Worm (Caenorhabditis elegans) whole organism, young adult: ENCODE measurements around the gene F37C12.18.

Source experiments
- B0019.2 ChIP-seq: fragments of 200-800 bp; sonication (Bioruptor generic); conservative IDR thresholded peaks from 2 replicates; pipeline ENCODE4 v1.3.6; 2022; ENCODE audit warnings: missing genetic modification reagents, missing genetic modification characterization, missing compliant biosample characterization
- B0035.1 ChIP-seq: sonication (generic microtip); optimal IDR thresholded peaks from 2 replicates; lab custom pipeline; 2016; ENCODE audit warnings: missing genetic modification characterization, mild to moderate bottlenecking, missing compliant biosample characterization, missing genotype, missing genetic modification reagents
- B0336.3 ChIP-seq: fragments of 200-800 bp; sonication (Bioruptor generic); IDR thresholded peaks from 2 replicates; pipeline ENCODE4 v1.3.6; 2022; ENCODE audit warnings: missing genetic modification characterization, missing compliant biosample characterization
- D2030.7 ChIP-seq: fragments of 200-800 bp; sonication (Bioruptor generic); IDR thresholded peaks from 2 replicates; pipeline ENCODE4 v1.3.6; 2022; ENCODE audit warnings: missing genetic modification reagents, missing genetic modification characterization, missing compliant biosample characterization
- F33H1.4 ChIP-seq: fragments of 200-800 bp; sonication (Bioruptor generic); IDR thresholded peaks from 2 replicates; pipeline ENCODE4 v1.3.6; 2022; ENCODE audit warnings: missing genetic modification reagents, missing genetic modification characterization, missing compliant biosample characterization
- F37B4.10 ChIP-seq: fragments of 200-800 bp; sonication (Bioruptor generic); IDR thresholded peaks from 2 replicates; pipeline ENCODE4 v1.3.6; 2022; ENCODE audit warnings: missing genetic modification characterization, missing compliant biosample characterization
- F39B2.1 ChIP-seq: fragments of 200-800 bp; sonication (Bioruptor generic); IDR thresholded peaks from 2 replicates; pipeline ENCODE4 v1.3.6; 2022; ENCODE audit warnings: missing genetic modification reagents, missing genetic modification characterization, missing compliant biosample characterization
- F49E8.2 ChIP-seq: sonication (generic microtip); optimal IDR thresholded peaks from 3 replicates; lab custom pipeline; 2017; ENCODE audit warnings: missing genetic modification characterization, mild to moderate bottlenecking, missing compliant biosample characterization, antibody characterized with exemption, moderate library complexity; ENCODE audit not compliant: insufficient read depth
- F52B5.7 ChIP-seq: sonication (generic microtip); optimal IDR thresholded peaks from 2 replicates; lab custom pipeline; 2016; ENCODE audit warnings: mild to moderate bottlenecking, missing genetic modification characterization, missing compliant biosample characterization
- Y53G8AR.9 ChIP-seq: fragments of 200-800 bp; sonication (Bioruptor generic); conservative IDR thresholded peaks from 2 replicates; pipeline ENCODE4 v1.3.6; 2022; ENCODE audit warnings: missing genetic modification reagents, missing genetic modification characterization, missing compliant biosample characterization
- Y56A3A.18 ChIP-seq: fragments of 200-800 bp; sonication (Bioruptor generic); IDR thresholded peaks from 2 replicates; pipeline ENCODE4 v1.3.6; 2022; ENCODE audit warnings: missing genetic modification reagents, missing genetic modification characterization, missing compliant biosample characterization
- Y67H2A.10 ChIP-seq: fragments of 200-800 bp; sonication (Bioruptor generic); conservative IDR thresholded peaks from 2 replicates; pipeline ENCODE4 v1.3.6; 2022; ENCODE audit warnings: missing genetic modification reagents, missing genetic modification characterization, missing compliant biosample characterization
- Y95B8A.8 ChIP-seq: fragments of 200-800 bp; sonication (Bioruptor generic); IDR thresholded peaks from 2 replicates; pipeline ENCODE4 v1.3.6; 2022; ENCODE audit warnings: missing genetic modification reagents, missing genetic modification characterization, missing compliant biosample characterization
- aptf-3 ChIP-seq: fragments of 200-800 bp; sonication (Bioruptor generic); IDR thresholded peaks from 2 replicates; pipeline ENCODE4 v1.3.6; 2022; ENCODE audit warnings: missing genetic modification characterization, missing compliant biosample characterization
- athp-1 ChIP-seq: sonication (generic microtip); optimal IDR thresholded peaks from 2 replicates; lab custom pipeline; 2017; ENCODE audit warnings: mild to moderate bottlenecking, missing genetic modification characterization, missing compliant biosample characterization
- attf-3 ChIP-seq: fragments of 200-800 bp; sonication (Bioruptor generic); conservative IDR thresholded peaks from 2 replicates; pipeline ENCODE4 v1.3.6; 2022; ENCODE audit warnings: missing genetic modification reagents, missing genetic modification characterization, missing compliant biosample characterization
- attf-6 ChIP-seq: fragments of 200-800 bp; sonication (Bioruptor generic); IDR thresholded peaks from 2 replicates; pipeline ENCODE4 v1.3.6; 2022; ENCODE audit warnings: missing genetic modification reagents, missing genetic modification characterization, missing compliant biosample characterization
- bed-1 ChIP-seq: fragments of 200-800 bp; sonication (Bioruptor generic); IDR thresholded peaks from 2 replicates; pipeline ENCODE4 v1.3.6; 2022; ENCODE audit warnings: missing genetic modification reagents, missing genetic modification characterization, missing compliant biosample characterization
- cebp-1 ChIP-seq, 2 experiments: fragments of 200-800 bp in 1 of 2; sonication (Bioruptor generic) in 1 of 2; sonication (generic microtip) in 1 of 2; IDR thresholded peaks in 1 of 2; optimal IDR thresholded peaks in 1 of 2; 2 replicates each; pipeline versions ENCODE4 v1.3.6 to Lab custom; 2017 to 2022; ENCODE audit warnings: missing compliant biosample characterization in 2 of 2, missing genetic modification characterization in 2 of 2, mild to moderate bottlenecking in 1 of 2, missing genetic modification reagents in 1 of 2, moderate library complexity in 1 of 2
- die-1 ChIP-seq: sonication (generic microtip); optimal IDR thresholded peaks from 2 replicates; lab custom pipeline; 2016; ENCODE audit warnings: missing genotype, mild to moderate bottlenecking, missing genetic modification characterization, missing compliant biosample characterization
- ekl-4 ChIP-seq: fragments of 200-800 bp; sonication (Bioruptor generic); IDR thresholded peaks from 2 replicates; pipeline ENCODE4 v1.3.6; 2022; ENCODE audit warnings: missing genetic modification reagents, missing genetic modification characterization, missing compliant biosample characterization
- hmg-1.2 ChIP-seq: fragments of 200-800 bp; sonication (Bioruptor generic); IDR thresholded peaks from 2 replicates; pipeline ENCODE4 v1.3.6; 2022; ENCODE audit warnings: missing genetic modification reagents, missing genetic modification characterization, missing compliant biosample characterization
- hmg-20 ChIP-seq: fragments of 200-800 bp; sonication (Bioruptor generic); IDR thresholded peaks from 2 replicates; pipeline ENCODE4 v1.3.6; 2022; ENCODE audit warnings: missing genetic modification reagents, missing genetic modification characterization, missing compliant biosample characterization
- hsf-1 ChIP-seq: fragments of 200-800 bp; sonication (Bioruptor generic); IDR thresholded peaks from 2 replicates; pipeline ENCODE4 v1.3.6; 2022; ENCODE audit warnings: missing genetic modification reagents, missing genetic modification characterization, missing compliant biosample characterization
- lag-1 ChIP-seq: fragments of 200-800 bp; sonication (Bioruptor generic); IDR thresholded peaks from 2 replicates; pipeline ENCODE4 v1.3.6; 2022; ENCODE audit warnings: missing genetic modification reagents, missing genetic modification characterization, missing compliant biosample characterization
- lin-26 ChIP-seq: fragments of 200-800 bp; sonication (Bioruptor generic); IDR thresholded peaks from 2 replicates; pipeline ENCODE4 v1.3.6; 2022; ENCODE audit warnings: missing genetic modification reagents, missing genetic modification characterization, missing compliant biosample characterization
- lin-35 ChIP-seq, 3 experiments: fragments of 150-350 bp in 2 of 3; sonication (generic microtip) in 1 of 3; optimal IDR thresholded peaks; 2 replicates each; lab custom pipeline; 2014 to 2018; ENCODE audit warnings: missing biosample characterization in 3 of 3, missing genetic modification characterization in 3 of 3, missing genetic modification reagents in 3 of 3
- lin-54 ChIP-seq: fragments of 200-800 bp; sonication (Bioruptor generic); optimal IDR thresholded peaks from 2 replicates; lab custom pipeline; 2018; ENCODE audit warnings: mild to moderate bottlenecking, missing genetic modification characterization, missing compliant biosample characterization
- lsl-1 ChIP-seq: fragments of 200-800 bp; sonication (Bioruptor generic); optimal IDR thresholded peaks from 2 replicates; lab custom pipeline; 2018; ENCODE audit warnings: mild to moderate bottlenecking, missing genetic modification characterization, moderate library complexity, missing compliant biosample characterization
- madf-3 ChIP-seq: fragments of 200-800 bp; sonication (Bioruptor generic); IDR thresholded peaks from 2 replicates; pipeline ENCODE4 v1.3.6; 2022; ENCODE audit warnings: missing genetic modification reagents, missing genetic modification characterization, missing compliant biosample characterization
- madf-6 ChIP-seq: fragments of 200-800 bp; sonication (Bioruptor generic); IDR thresholded peaks from 2 replicates; pipeline ENCODE4 v1.3.6; 2022; ENCODE audit warnings: missing genetic modification reagents, missing genetic modification characterization, missing compliant biosample characterization
- mcd-1 ChIP-seq: fragments of 200-800 bp; sonication (Bioruptor generic); IDR thresholded peaks from 2 replicates; pipeline ENCODE4 v1.3.6; 2022; ENCODE audit warnings: missing genetic modification reagents, missing genetic modification characterization, missing compliant biosample characterization
- nfya-2 ChIP-seq: fragments of 200-800 bp; sonication (Bioruptor generic); IDR thresholded peaks from 2 replicates; pipeline ENCODE4 v1.3.6; 2022; ENCODE audit warnings: missing genetic modification reagents, missing genetic modification characterization, missing compliant biosample characterization
- nfyb-1 ChIP-seq: fragments of 200-800 bp; sonication (Bioruptor generic); IDR thresholded peaks from 2 replicates; pipeline ENCODE4 v1.3.6; 2022; ENCODE audit warnings: missing genetic modification reagents, missing genetic modification characterization, missing compliant biosample characterization
- pbrm-1 ChIP-seq: fragments of 200-800 bp; sonication (Bioruptor generic); IDR thresholded peaks from 2 replicates; pipeline ENCODE4 v1.3.6; 2022; ENCODE audit warnings: missing genetic modification reagents, missing genetic modification characterization, missing compliant biosample characterization
- snpc-1.3 ChIP-seq: sonication (generic microtip); optimal IDR thresholded peaks from 2 replicates; lab custom pipeline; 2017; ENCODE audit warnings: missing genetic modification characterization, mild to moderate bottlenecking, missing compliant biosample characterization, antibody characterized with exemption, moderate library complexity, missing genotype, missing genetic modification reagents; ENCODE audit not compliant: insufficient read depth
- snpc-3.4 ChIP-seq: sonication (generic microtip); optimal IDR thresholded peaks from 2 replicates; lab custom pipeline; 2017; ENCODE audit warnings: missing genetic modification characterization, mild to moderate bottlenecking, missing compliant biosample characterization, antibody characterized with exemption, moderate library complexity, missing genotype, missing genetic modification reagents
- snpc-4 ChIP-seq, 5 experiments: fragments of 150-350 bp in 1 of 5; sonication (generic microtip) in 4 of 5; optimal IDR thresholded peaks; 2 replicates each; lab custom pipeline; 2014 to 2018; ENCODE audit warnings: missing genetic modification characterization in 5 of 5, missing biosample characterization in 3 of 5, antibody characterized with exemption in 2 of 5, mild to moderate bottlenecking in 2 of 5, missing compliant biosample characterization in 2 of 5, missing genotype in 2 of 5, moderate library complexity in 2 of 5, missing genetic modification reagents in 1 of 5
- sptf-2 ChIP-seq: fragments of 200-800 bp; sonication (Bioruptor generic); optimal IDR thresholded peaks from 2 replicates; lab custom pipeline; 2018; ENCODE audit warnings: mild to moderate bottlenecking, missing genetic modification characterization, missing compliant biosample characterization
- tbp1 ChIP-seq: fragments of 200-800 bp; sonication (Bioruptor generic); optimal IDR thresholded peaks from 2 replicates; lab custom pipeline; 2018; ENCODE audit warnings: mild to moderate bottlenecking, missing genetic modification characterization, missing compliant biosample characterization
- tlf-1 ChIP-seq: fragments of 200-800 bp; sonication (Bioruptor generic); optimal IDR thresholded peaks from 2 replicates; lab custom pipeline; 2018; ENCODE audit warnings: mild to moderate bottlenecking, missing genetic modification characterization, missing compliant biosample characterization
- xnd-1 ChIP-seq: sonication (generic microtip); optimal IDR thresholded peaks from 2 replicates; lab custom pipeline; 2016; ENCODE audit warnings: missing genotype, missing genetic modification reagents, missing genetic modification characterization, missing compliant biosample characterization
- ztf-18 ChIP-seq: sonication (generic microtip); optimal IDR thresholded peaks from 2 replicates; lab custom pipeline; 2016; ENCODE audit warnings: missing genotype, mild to moderate bottlenecking, missing genetic modification characterization, missing compliant biosample characterization
- ztf-25 ChIP-seq: fragments of 200-800 bp; sonication (Bioruptor generic); IDR thresholded peaks from 2 replicates; pipeline ENCODE4 v1.3.6; 2022; ENCODE audit warnings: missing genetic modification reagents, missing genetic modification characterization, missing compliant biosample characterization
- ztf-26 ChIP-seq: sonication (generic microtip); optimal IDR thresholded peaks from 2 replicates; lab custom pipeline; 2017; ENCODE audit warnings: missing genetic modification characterization, missing compliant biosample characterization

F37C12.18 gene

DNA sequence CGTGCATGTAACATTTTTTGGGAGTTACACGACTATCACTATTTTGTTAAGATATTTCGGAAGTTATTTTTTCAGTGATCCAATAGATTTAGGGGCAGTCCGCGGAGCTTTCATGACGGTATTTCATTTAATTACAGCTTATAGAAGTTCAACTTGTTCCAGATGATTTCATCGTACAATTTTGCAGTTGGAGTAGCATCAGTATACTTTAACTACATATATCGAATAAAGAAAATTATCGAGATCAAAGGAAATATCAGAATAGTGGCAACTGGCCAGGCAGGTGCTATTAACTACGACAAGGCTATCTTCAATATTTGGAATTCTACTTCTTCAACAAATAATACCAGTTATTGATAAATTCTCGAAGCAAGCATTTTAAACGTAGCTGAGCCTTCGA lies 16.7 kb downstream of the F37C12.18 start:
- TF ChIP-seq hmg-1.2 (GFP tag; lab: Robert Waterston, UW) (peak; percentile 11; the same call in 1 of the 2 replicates), ztf-25 (no peak), B0035.1 (no peak), snpc-4 (GFP tag; optimal IDR thresholded peaks at IDR 0.05; lab: Kevin White, UChicago) (no peak), snpc-4 (tag; optimal IDR thresholded peaks at IDR 0.05; lab: Kevin White, UChicago) (peak in 1 of 4 experiments; percentile 26), die-1 (tag; lab: Kevin White, UChicago) (peak; percentile 3), Y95B8A.8 (GFP tag; lab: Robert Waterston, UW) (peak; percentile 54; the same call in 1 of the 2 replicates), Y56A3A.18 (peak; percentile 45; the same call in 1 of the 2 replicates), F39B2.1 (GFP tag; lab: Robert Waterston, UW) (peak; percentile 59; the same call in 1 of the 2 replicates), ztf-26 (tag; lab: Kevin White, UChicago) (no peak), tbp1 (GFP tag; lab: Kevin White, UChicago) (peak; percentile 35), bed-1 (GFP tag; lab: Robert Waterston, UW) (no peak), lsl-1 (GFP tag; lab: Kevin White, UChicago) (peak; percentile 29), pbrm-1 (peak; percentile 51; the same call in 1 of the 2 replicates), ztf-18 (peak; percentile 32), F33H1.4 (GFP tag; lab: Robert Waterston, UW) (peak; percentile 49), tlf-1 (GFP tag; lab: Kevin White, UChicago) (peak; percentile 66), cebp-1 (GFP tag; IDR thresholded peaks at IDR 0.05; lab: Robert Waterston, UW) (no peak), cebp-1 (tag; optimal IDR thresholded peaks at IDR 0.05; lab: Kevin White, UChicago) (peak; percentile 54), lin-35 (GFP tag; optimal IDR thresholded peaks at IDR 0.05; lab: Kevin White, UChicago) (no peak), mcd-1 (GFP tag; lab: Robert Waterston, UW) (peak; percentile 41; the same call in 1 of the 2 replicates), F49E8.2 (tag; lab: Kevin White, UChicago) (peak; percentile 51), hsf-1 (GFP tag; lab: Robert Waterston, UW) (peak; percentile 65; the same call in 1 of the 2 replicates), lin-54 (GFP tag; lab: Kevin White, UChicago) (peak; percentile 57), attf-3 (GFP tag; lab: Robert Waterston, UW) (no peak), lin-26 (GFP tag; lab: Robert Waterston, UW) (peak; percentile 78), nfya-2 (GFP tag; lab: Robert Waterston, UW) (0 out of 2 replicates have a peak, but pooled peaks have one; percentile 54), snpc-1.3 (tag; lab: Kevin White, UChicago) (peak; percentile 11), aptf-3 (GFP tag; lab: Robert Waterston, UW) (0 out of 2 replicates have a peak, but pooled peaks have one; percentile 10), F52B5.7 (peak; percentile 8), xnd-1 (tag; lab: Kevin White, UChicago) (no peak), B0019.2 (GFP tag; lab: Robert Waterston, UW) (no peak), Y67H2A.10 (no peak), Y53G8AR.9 (GFP tag; lab: Robert Waterston, UW) (0 out of 2 replicates have a peak, but pooled peaks have one; percentile 53), madf-6 (peak; percentile 72), sptf-2 (GFP tag; lab: Kevin White, UChicago) (no peak), snpc-3.4 (tag; lab: Kevin White, UChicago) (peak; percentile 3), hmg-20 (no peak), lag-1 (GFP tag; lab: Robert Waterston, UW) (no peak), ekl-4 (GFP tag; lab: Robert Waterston, UW) (peak; percentile 86), nfyb-1 (GFP tag; lab: Robert Waterston, UW) (peak; percentile 50; the same call in 1 of the 2 replicates), madf-3 (GFP tag; lab: Robert Waterston, UW) (peak; percentile 46; the same call in 1 of the 2 replicates), B0336.3 (peak; percentile 82), attf-6 (peak; percentile 56; the same call in 1 of the 2 replicates), athp-1 (tag; lab: Kevin White, UChicago) (peak; percentile 71), D2030.7 (GFP tag; lab: Robert Waterston, UW) (0 out of 2 replicates have a peak, but pooled peaks have one; percentile 36), F37B4.10 (no peak)
